Worm (Caenorhabditis elegans): Measurements from ENCODE around the gene F13H8.2.

Gene F13H8.2

ce11 chrII:6236093-6236945 lies 33.8 kb upstream of the F13H8.2 start:
- no peak for TF ChIP-seq R02D3.7 (tag; optimal IDR thresholded peaks at IDR 0.05)
- peak; percentile 81 for TF ChIP-seq elt-1 (tag; optimal IDR thresholded peaks at IDR 0.05)
- peak; percentile 87 for TF ChIP-seq pha-4 (tag; optimal IDR thresholded peaks at IDR 0.05)

ce11 chrII:6241758-6242157 lies 28.4 kb upstream of the F13H8.2 start, which contains the start of gene T24H7.8:
Gene T24H7.8, plus strand, starts transcription at chrII:6242058.
- no peak for TF ChIP-seq nhr-23 (tag; optimal IDR thresholded peaks at IDR 0.05)
- TF ChIP-seq elt-1 (tag; optimal IDR thresholded peaks at IDR 0.05): no peak
- TF ChIP-seq aly-2 (tag; optimal IDR thresholded peaks at IDR 0.05): no peak
- TF ChIP-seq fos-1 (tag; optimal IDR thresholded peaks at IDR 0.05): no peak
- no peak for TF ChIP-seq mdl-1 (tag; optimal IDR thresholded peaks at IDR 0.05)

ce11 chrII:6244171-6244570 lies 26.0 kb upstream of the F13H8.2 start, which contains the start of gene tat-4:
Gene tat-4, minus strand, starts transcription at chrII:6244287.
- TF ChIP-seq elt-2 (tag; optimal IDR thresholded peaks at IDR 0.05) (peak; percentile 49), pqm-1 (tag; optimal IDR thresholded peaks at IDR 0.05) (peak; percentile 69), mml-1 (tag; optimal IDR thresholded peaks at IDR 0.05) (no peak), tbx-2 (tag; optimal IDR thresholded peaks at IDR 0.05) (no peak)

ce11 chrII:6245199-6245702 lies 24.9 kb upstream of the F13H8.2 start, which contains the start of gene blos-4:
Gene blos-4, plus strand, starts transcription at chrII:6245249.
- TF ChIP-seq ztf-4 (tag; optimal IDR thresholded peaks at IDR 0.05) (no peak), ZK546.5 (tag; optimal IDR thresholded peaks at IDR 0.05) (no peak), elt-3 (tag; optimal IDR thresholded peaks at IDR 0.05) (no peak), snpc-4 (tag; optimal IDR thresholded peaks at IDR 0.05) (no peak), nhr-43 (tag; optimal IDR thresholded peaks at IDR 0.05; ENCODE audit: poor library complexity, severe bottlenecking) (no peak), R02D3.7 (tag; optimal IDR thresholded peaks at IDR 0.05) (no peak), fos-1 (tag; optimal IDR thresholded peaks at IDR 0.05) (no peak)

- TF ChIP-seq ceh-82 (tag; optimal IDR thresholded peaks at IDR 0.05) (no peak), jun-1 (tag; optimal IDR thresholded peaks at IDR 0.05) (no peak), egl-27 (tag; optimal IDR thresholded peaks at IDR 0.05) (no peak), elt-3 (tag; optimal IDR thresholded peaks at IDR 0.05) (no peak)
Measured at ce11 chrII:6246054-6246453, 24.1 kb upstream of the F13H8.2 start, which contains the start of gene lelo-1. Gene lelo-1, plus strand, starts transcription at chrII:6246354.

- TF ChIP-seq ZK546.5 (tag; optimal IDR thresholded peaks at IDR 0.05): no peak
- TF ChIP-seq zag-1 (tag; optimal IDR thresholded peaks at IDR 0.05): no peak
- TF ChIP-seq elt-3 (tag; optimal IDR thresholded peaks at IDR 0.05): no peak
- no peak for TF ChIP-seq nhr-11 (tag; optimal IDR thresholded peaks at IDR 0.05)
- TF ChIP-seq nhr-237 (tag; optimal IDR thresholded peaks at IDR 0.05): no peak
- no peak for TF ChIP-seq snpc-4 (tag; optimal IDR thresholded peaks at IDR 0.05)
- no peak for TF ChIP-seq ceh-82 (tag; optimal IDR thresholded peaks at IDR 0.05)
- TF ChIP-seq nhr-76 (tag; optimal IDR thresholded peaks at IDR 0.05): no peak
- no peak for TF ChIP-seq lin-15B (tag; optimal IDR thresholded peaks at IDR 0.05)
- TF ChIP-seq hmg-11 (tag; optimal IDR thresholded peaks at IDR 0.05): no peak
Measured at ce11 chrII:6247011-6247410, 23.2 kb upstream of the F13H8.2 start, which contains the start of gene T24H7.2. Gene T24H7.2, plus strand, starts transcription at chrII:6247311.

- TF ChIP-seq aly-2 (tag; optimal IDR thresholded peaks at IDR 0.05) (no peak), nhr-23 (tag; optimal IDR thresholded peaks at IDR 0.05) (no peak), ZK546.5 (tag; optimal IDR thresholded peaks at IDR 0.05) (no peak), sea-2 (GFP tag; optimal IDR thresholded peaks at IDR 0.05) (no peak), daf-12 (tag; optimal IDR thresholded peaks at IDR 0.05) (no peak), fos-1 (tag; optimal IDR thresholded peaks at IDR 0.05) (no peak), lin-15B (tag; optimal IDR thresholded peaks at IDR 0.05) (no peak), nhr-67 (tag; optimal IDR thresholded peaks at IDR 0.05) (no peak), ztf-11 (tag; optimal IDR thresholded peaks at IDR 0.05) (no peak), unc-39 (tag; optimal IDR thresholded peaks at IDR 0.05) (no peak), lsy-12 (tag; optimal IDR thresholded peaks at IDR 0.05) (no peak), ztf-4 (tag; optimal IDR thresholded peaks at IDR 0.05) (no peak), tbx-2 (tag; optimal IDR thresholded peaks at IDR 0.05) (no peak), mdl-1 (tag; optimal IDR thresholded peaks at IDR 0.05) (no peak), unc-62 (GFP tag; optimal IDR thresholded peaks at IDR 0.05) (no peak), pqm-1 (tag; optimal IDR thresholded peaks at IDR 0.05) (no peak), elt-2 (tag; optimal IDR thresholded peaks at IDR 0.05) (no peak), lin-39 (tag; optimal IDR thresholded peaks at IDR 0.05) (no peak), nfya-1 (tag; optimal IDR thresholded peaks at IDR 0.05; ENCODE audit: insufficient read depth) (no peak)
Measured at ce11 chrII:6248029-6248428, 22.1 kb upstream of the F13H8.2 start.
